Fruit fly (Drosophila melanogaster) whole organism, wandering third instar larva: ENCODE results near the gene Larp7.

ENCODE experiments used
- CG9705 ChIP-seq: fragments of 200-800 bp; sonication (Bioruptor generic); optimal IDR thresholded peaks from 2 replicates; lab custom pipeline; 2018; ENCODE audit warnings: missing biosample characterization, mild to moderate bottlenecking, missing genetic modification characterization
- Hnf4 ChIP-seq: fragments of 200-800 bp; sonication (Bioruptor generic); optimal IDR thresholded peaks from 2 replicates; lab custom pipeline; 2016; ENCODE audit warnings: missing biosample characterization, mild to moderate bottlenecking, missing genetic modification characterization
- Hr78 ChIP-seq: fragments of >200 bp; optimal IDR thresholded peaks from 2 replicates; lab custom pipeline; 2017; ENCODE audit warnings: missing biosample characterization, missing genetic modification characterization
- Hr83 ChIP-seq: fragments of 200-300 bp; sonication (Bioruptor generic); optimal IDR thresholded peaks from 2 replicates; lab custom pipeline; 2016; ENCODE audit warnings: missing biosample characterization, mild to moderate bottlenecking, missing genetic modification characterization, moderate library complexity; ENCODE audit not compliant: poor library complexity, severe bottlenecking
- dsf ChIP-seq: sonication (Bioruptor generic); optimal IDR thresholded peaks from 2 replicates; lab custom pipeline; 2016; ENCODE audit warnings: missing biosample characterization, missing genetic modification characterization, borderline replicate concordance
- foxo ChIP-seq, 2 experiments: fragments of 200-800 bp; sonication (Bioruptor generic); optimal IDR thresholded peaks; 2 replicates in 1 of 2; 3 replicates in 1 of 2; lab custom pipeline; 2016 to 2017; ENCODE audit warnings: missing biosample characterization in 2 of 2, missing genetic modification characterization in 2 of 2
- h ChIP-seq: fragments of 200-800 bp; sonication (Bioruptor generic); optimal IDR thresholded peaks from 3 replicates; lab custom pipeline; 2016; ENCODE audit warnings: missing biosample characterization, mild to moderate bottlenecking, missing genetic modification characterization
- lola ChIP-seq: fragments of >200 bp; optimal IDR thresholded peaks from 2 replicates; lab custom pipeline; 2017; ENCODE audit warnings: missing biosample characterization, missing genetic modification characterization

dm6 chrX:9250161-9250831, 6.7 kb downstream of the Larp7 start, which contains the start of gene CG17754:
- no peak for TF ChIP-seq dsf (GFP tag; lab: Kevin White, UChicago)
- TF ChIP-seq Hr78 (GFP tag; lab: Kevin White, UChicago), result no peak
- TF ChIP-seq lola (GFP tag; lab: Kevin White, UChicago), result no peak
- no peak for TF ChIP-seq CG9705 (GFP tag; lab: Kevin White, UChicago)
- TF ChIP-seq Hnf4 (GFP tag; lab: Kevin White, UChicago), result no peak
- no peak for TF ChIP-seq h (GFP tag; lab: Kevin White, UChicago)
- TF ChIP-seq Hr83 (GFP tag; lab: Kevin White, UChicago), result no peak
- TF ChIP-seq foxo (GFP tag; optimal IDR thresholded peaks at IDR 0.05; lab: Kevin White, UChicago), result no peak
